Worm (Caenorhabditis elegans) whole organism, young adult: ENCODE data around the gene col-123.
A peak's percentile ranks its signal among the peaks of the same experiment; 100 is the strongest.

Experiments
- B0261.1 ChIP-seq: sonication (generic microtip); optimal IDR thresholded peaks from 2 replicates; lab custom pipeline; 2016; ENCODE audit warnings: mild to moderate bottlenecking, missing genetic modification characterization, moderate library complexity, missing compliant biosample characterization
- F23B12.7 ChIP-seq: sonication (generic microtip); optimal IDR thresholded peaks from 2 replicates; lab custom pipeline; 2017; ENCODE audit warnings: missing genetic modification characterization, mild to moderate bottlenecking, missing compliant biosample characterization, antibody characterized with exemption, moderate library complexity; ENCODE audit not compliant: insufficient read depth
- F37B4.10 ChIP-seq: fragments of 200-800 bp; sonication (Bioruptor generic); IDR thresholded peaks from 2 replicates; pipeline ENCODE4 v1.3.6; 2022; ENCODE audit warnings: missing genetic modification characterization, missing compliant biosample characterization
- F49E8.2 ChIP-seq: sonication (generic microtip); optimal IDR thresholded peaks from 3 replicates; lab custom pipeline; 2017; ENCODE audit warnings: missing genetic modification characterization, mild to moderate bottlenecking, missing compliant biosample characterization, antibody characterized with exemption, moderate library complexity; ENCODE audit not compliant: insufficient read depth
- F55B11.4 ChIP-seq: sonication (generic microtip); optimal IDR thresholded peaks from 2 replicates; lab custom pipeline; 2016; ENCODE audit warnings: missing compliant biosample characterization, missing genetic modification characterization, borderline replicate concordance; ENCODE audit not compliant: insufficient read depth
- K11D2.4 ChIP-seq: fragments of 200-800 bp; sonication (Bioruptor generic); IDR thresholded peaks from 2 replicates; pipeline ENCODE4 v1.3.6; 2022; ENCODE audit warnings: missing genetic modification reagents, missing genetic modification characterization, missing compliant biosample characterization
- K12H6.12 ChIP-seq: fragments of 200-800 bp; sonication (Bioruptor generic); optimal IDR thresholded peaks from 2 replicates; lab custom pipeline; 2018; ENCODE audit warnings: mild to moderate bottlenecking, missing genetic modification characterization, missing compliant biosample characterization
- T07F8.4 ChIP-seq: sonication (generic microtip); optimal IDR thresholded peaks from 2 replicates; lab custom pipeline; 2016; ENCODE audit warnings: mild to moderate bottlenecking, missing genetic modification characterization, moderate library complexity, missing compliant biosample characterization
- Y56A3A.18 ChIP-seq: fragments of 200-800 bp; sonication (Bioruptor generic); IDR thresholded peaks from 2 replicates; pipeline ENCODE4 v1.3.6; 2022; ENCODE audit warnings: missing genetic modification reagents, missing genetic modification characterization, missing compliant biosample characterization
- Y67H2A.10 ChIP-seq: fragments of 200-800 bp; sonication (Bioruptor generic); conservative IDR thresholded peaks from 2 replicates; pipeline ENCODE4 v1.3.6; 2022; ENCODE audit warnings: missing genetic modification reagents, missing genetic modification characterization, missing compliant biosample characterization
- Y79H2A.3 ChIP-seq: fragments of 200-800 bp; sonication (Bioruptor generic); conservative IDR thresholded peaks from 2 replicates; pipeline ENCODE4 v1.3.6; 2022; ENCODE audit warnings: missing genetic modification reagents, missing genetic modification characterization, missing compliant biosample characterization
- ZK185.1 ChIP-seq: sonication (generic microtip); optimal IDR thresholded peaks from 2 replicates; lab custom pipeline; 2016; ENCODE audit warnings: mild to moderate bottlenecking, missing genetic modification characterization, missing compliant biosample characterization; ENCODE audit not compliant: poor library complexity, severe bottlenecking
- akir-1 ChIP-seq: fragments of 200-800 bp; sonication (Bioruptor generic); optimal IDR thresholded peaks from 2 replicates; lab custom pipeline; 2018; ENCODE audit warnings: mild to moderate bottlenecking, missing genetic modification characterization, moderate library complexity, missing compliant biosample characterization
- ama-1 ChIP-seq, 3 experiments: fragments of 150-350 bp in 1 of 3; sonication (generic microtip) in 2 of 3; optimal IDR thresholded peaks; 2 replicates each; lab custom pipeline; 2014 to 2018; ENCODE audit warnings: missing biosample characterization in 2 of 3, missing genetic modification characterization in 2 of 3, missing genetic modification reagents in 2 of 3
- aptf-2 ChIP-seq: fragments of 200-800 bp; sonication (Bioruptor generic); conservative IDR thresholded peaks from 2 replicates; pipeline ENCODE4 v1.3.6; 2022; ENCODE audit warnings: missing genetic modification reagents, missing genetic modification characterization, missing compliant biosample characterization
- atf-7 ChIP-seq: sonication (generic microtip); optimal IDR thresholded peaks from 2 replicates; lab custom pipeline; 2017; ENCODE audit warnings: mild to moderate bottlenecking, missing genetic modification characterization, missing compliant biosample characterization
- attf-3 ChIP-seq: fragments of 200-800 bp; sonication (Bioruptor generic); conservative IDR thresholded peaks from 2 replicates; pipeline ENCODE4 v1.3.6; 2022; ENCODE audit warnings: missing genetic modification reagents, missing genetic modification characterization, missing compliant biosample characterization
- attf-5 ChIP-seq: fragments of 200-800 bp; sonication (Bioruptor generic); optimal IDR thresholded peaks from 2 replicates; lab custom pipeline; 2018; ENCODE audit warnings: mild to moderate bottlenecking, missing genetic modification characterization, missing compliant biosample characterization
- attf-6 ChIP-seq: fragments of 200-800 bp; sonication (Bioruptor generic); IDR thresholded peaks from 2 replicates; pipeline ENCODE4 v1.3.6; 2022; ENCODE audit warnings: missing genetic modification reagents, missing genetic modification characterization, missing compliant biosample characterization
- cebp-2 ChIP-seq: fragments of 200-800 bp; sonication (Bioruptor generic); IDR thresholded peaks from 2 replicates; pipeline ENCODE4 v1.3.6; 2022; ENCODE audit warnings: missing genetic modification characterization, missing compliant biosample characterization
- ceh-100 ChIP-seq: fragments of 200-800 bp; sonication (Bioruptor generic); IDR thresholded peaks from 2 replicates; pipeline ENCODE4 v1.3.6; 2022; ENCODE audit warnings: missing genetic modification reagents, missing genetic modification characterization, missing compliant biosample characterization
- ceh-27 ChIP-seq: fragments of 200-800 bp; sonication (Bioruptor generic); optimal IDR thresholded peaks from 2 replicates; lab custom pipeline; 2018; ENCODE audit warnings: mild to moderate bottlenecking, missing genetic modification characterization, moderate library complexity, missing compliant biosample characterization
- dox-1 ChIP-seq: fragments of 200-800 bp; sonication (Bioruptor generic); IDR thresholded peaks from 2 replicates; pipeline ENCODE4 v1.3.6; 2022; ENCODE audit warnings: missing genetic modification reagents, missing genetic modification characterization, missing compliant biosample characterization
- efl-1 ChIP-seq: fragments of 150-350 bp; optimal IDR thresholded peaks from 2 replicates; lab custom pipeline; 2014; ENCODE audit warnings: missing biosample characterization, missing genetic modification reagents, missing genetic modification characterization
- egrh-3 ChIP-seq: fragments of 200-800 bp; sonication (Bioruptor generic); IDR thresholded peaks from 2 replicates; pipeline ENCODE4 v1.3.6; 2022; ENCODE audit warnings: missing genetic modification reagents, missing genetic modification characterization, missing compliant biosample characterization
- gei-17 ChIP-seq: fragments of 200-800 bp; sonication (Bioruptor generic); optimal IDR thresholded peaks from 2 replicates; lab custom pipeline; 2018; ENCODE audit warnings: mild to moderate bottlenecking, missing genetic modification characterization, missing compliant biosample characterization
- hlh-26 ChIP-seq: fragments of 200-800 bp; sonication (Bioruptor generic); conservative IDR thresholded peaks from 2 replicates; pipeline ENCODE4 v1.3.6; 2022; ENCODE audit warnings: missing genetic modification reagents, missing genetic modification characterization, missing compliant biosample characterization
- lin-35 ChIP-seq, 3 experiments: fragments of 150-350 bp in 2 of 3; sonication (generic microtip) in 1 of 3; optimal IDR thresholded peaks; 2 replicates each; lab custom pipeline; 2014 to 2018; ENCODE audit warnings: missing biosample characterization in 3 of 3, missing genetic modification characterization in 3 of 3, missing genetic modification reagents in 3 of 3
- madf-3 ChIP-seq: fragments of 200-800 bp; sonication (Bioruptor generic); IDR thresholded peaks from 2 replicates; pipeline ENCODE4 v1.3.6; 2022; ENCODE audit warnings: missing genetic modification reagents, missing genetic modification characterization, missing compliant biosample characterization
- mcd-1 ChIP-seq: fragments of 200-800 bp; sonication (Bioruptor generic); IDR thresholded peaks from 2 replicates; pipeline ENCODE4 v1.3.6; 2022; ENCODE audit warnings: missing genetic modification reagents, missing genetic modification characterization, missing compliant biosample characterization
- nhr-120 ChIP-seq: fragments of 200-800 bp; sonication (Bioruptor generic); IDR thresholded peaks from 2 replicates; pipeline ENCODE4 v1.3.6; 2022; ENCODE audit warnings: missing genetic modification characterization, missing compliant biosample characterization
- nhr-179 ChIP-seq: sonication (generic microtip); optimal IDR thresholded peaks from 2 replicates; lab custom pipeline; 2016; ENCODE audit warnings: mild to moderate bottlenecking, missing genetic modification characterization, missing compliant biosample characterization
- nhr-80 ChIP-seq: sonication (generic microtip); optimal IDR thresholded peaks from 2 replicates; lab custom pipeline; 2016; ENCODE audit warnings: missing genetic modification characterization, missing compliant biosample characterization
- pbrm-1 ChIP-seq: fragments of 200-800 bp; sonication (Bioruptor generic); IDR thresholded peaks from 2 replicates; pipeline ENCODE4 v1.3.6; 2022; ENCODE audit warnings: missing genetic modification reagents, missing genetic modification characterization, missing compliant biosample characterization
- pha-4 ChIP-seq: fragments of 150-350 bp; sonication (generic microtip); optimal IDR thresholded peaks from 2 replicates; lab custom pipeline; 2014; ENCODE audit warnings: missing biosample characterization, missing genetic modification reagents, missing genetic modification characterization
- sea-2 ChIP-seq: fragments of 200-800 bp; sonication (Bioruptor generic); IDR thresholded peaks from 2 replicates; pipeline ENCODE4 v1.3.6; 2022; ENCODE audit warnings: missing genetic modification characterization, missing compliant biosample characterization
- snpc-4 ChIP-seq, 5 experiments: fragments of 150-350 bp in 1 of 5; sonication (generic microtip) in 4 of 5; optimal IDR thresholded peaks; 2 replicates each; lab custom pipeline; 2014 to 2018; ENCODE audit warnings: missing genetic modification characterization in 5 of 5, missing biosample characterization in 3 of 5, antibody characterized with exemption in 2 of 5, mild to moderate bottlenecking in 2 of 5, missing compliant biosample characterization in 2 of 5, missing genotype in 2 of 5, moderate library complexity in 2 of 5, missing genetic modification reagents in 1 of 5
- tbx-9 ChIP-seq: sonication (generic microtip); optimal IDR thresholded peaks from 2 replicates; lab custom pipeline; 2016; ENCODE audit warnings: borderline replicate concordance, missing genetic modification characterization, inconsistent platforms, missing compliant biosample characterization
- zfh-2 ChIP-seq: fragments of 200-800 bp; sonication (Bioruptor generic); conservative IDR thresholded peaks from 2 replicates; pipeline ENCODE4 v1.3.6; 2022; ENCODE audit warnings: missing genetic modification reagents, missing genetic modification characterization, missing compliant biosample characterization
- ztf-3 ChIP-seq: fragments of 200-800 bp; sonication (Bioruptor generic); optimal IDR thresholded peaks from 2 replicates; lab custom pipeline; 2018; ENCODE audit warnings: mild to moderate bottlenecking, missing genetic modification characterization, missing compliant biosample characterization

The col-123 gene

DNA sequence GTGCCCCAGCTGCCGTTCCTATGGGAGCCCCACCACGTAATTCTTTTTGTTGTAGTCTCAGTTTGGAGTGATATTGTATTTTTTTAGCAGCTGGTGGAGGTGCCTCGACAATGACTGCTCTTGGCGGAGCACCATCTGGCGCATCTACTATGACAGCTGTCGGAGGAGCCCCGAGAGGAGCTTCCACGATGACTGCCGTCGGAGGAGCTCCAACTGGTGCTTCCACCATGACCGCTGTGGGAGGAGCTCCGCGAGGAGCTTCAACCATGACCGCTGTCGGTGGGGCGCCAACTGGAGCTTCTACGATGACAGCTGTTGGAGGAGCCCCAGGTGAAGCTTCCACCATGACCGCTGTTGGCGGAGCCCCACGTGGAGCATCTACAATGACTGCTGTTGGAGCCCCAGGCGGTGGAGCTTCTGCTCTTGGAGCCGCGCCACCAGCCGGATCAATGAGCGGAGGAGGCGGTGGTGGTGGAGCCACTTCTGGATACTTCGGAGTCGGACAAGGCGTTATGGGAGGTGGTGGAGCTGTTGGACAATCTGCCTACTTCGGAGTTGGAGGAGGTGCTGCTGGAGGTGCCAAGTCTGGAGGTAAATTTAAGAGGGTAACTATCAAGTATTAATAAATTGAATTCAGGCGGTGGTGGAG lies 31.2 kb downstream of the col-123 start:
- TF ChIP-seq T07F8.4 (tag; lab: Kevin White, UChicago) (no peak), attf-3 (no peak), zfh-2 (GFP tag; lab: Robert Waterston, UW) (peak; percentile 76), efl-1 (GFP tag; lab: Kevin White, UChicago) (no peak), hlh-26 (0 out of 2 replicates have a peak, but pooled peaks have one; percentile 24), nhr-120 (0 out of 2 replicates have a peak, but pooled peaks have one; percentile 9), madf-3 (GFP tag; lab: Robert Waterston, UW) (0 out of 2 replicates have a peak, but pooled peaks have one; percentile 2), Y56A3A.18 (GFP tag; lab: Robert Waterston, UW) (0 out of 2 replicates have a peak, but pooled peaks have one; percentile 20), ztf-3 (GFP tag; lab: Kevin White, UChicago) (no peak), mcd-1 (GFP tag; lab: Robert Waterston, UW) (0 out of 2 replicates have a peak, but pooled peaks have one; percentile 5), nhr-179 (no peak), Y79H2A.3 (GFP tag; lab: Robert Waterston, UW) (no peak), egrh-3 (GFP tag; lab: Robert Waterston, UW) (peak; percentile 73), ama-1 (optimal IDR thresholded peaks at IDR 0.05; lab: Kevin White, UChicago) (no peak), ama-1 (GFP tag; optimal IDR thresholded peaks at IDR 0.05; lab: Kevin White, UChicago) (no peak)

DNA sequence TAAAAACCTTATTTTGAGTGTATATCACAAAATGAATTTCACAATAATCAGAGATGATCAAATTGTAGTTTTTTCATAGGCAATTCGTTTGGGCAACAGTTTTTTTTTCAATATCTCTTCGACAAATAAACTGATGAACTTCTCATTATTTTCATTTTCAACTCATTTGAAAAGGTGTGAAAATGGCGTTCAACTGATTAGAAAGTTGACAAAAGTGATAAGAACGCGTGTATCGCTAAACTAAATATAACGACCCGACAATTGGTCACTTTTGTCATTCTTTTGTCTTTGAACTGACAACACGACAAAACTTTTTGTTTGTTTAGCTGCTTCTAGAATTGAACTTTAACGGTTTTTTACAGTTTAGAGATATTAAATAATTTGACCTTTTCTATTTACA lies 33.2 kb downstream of the col-123 start:
- peak; percentile 28 for TF ChIP-seq nhr-80 (tag; lab: Kevin White, UChicago)
- no peak for TF ChIP-seq Y67H2A.10 (GFP tag; lab: Robert Waterston, UW)
- TF ChIP-seq F49E8.2, result no peak
- no peak for TF ChIP-seq K12H6.12 (tag; lab: Kevin White, UChicago)
- no peak for TF ChIP-seq akir-1

DNA sequence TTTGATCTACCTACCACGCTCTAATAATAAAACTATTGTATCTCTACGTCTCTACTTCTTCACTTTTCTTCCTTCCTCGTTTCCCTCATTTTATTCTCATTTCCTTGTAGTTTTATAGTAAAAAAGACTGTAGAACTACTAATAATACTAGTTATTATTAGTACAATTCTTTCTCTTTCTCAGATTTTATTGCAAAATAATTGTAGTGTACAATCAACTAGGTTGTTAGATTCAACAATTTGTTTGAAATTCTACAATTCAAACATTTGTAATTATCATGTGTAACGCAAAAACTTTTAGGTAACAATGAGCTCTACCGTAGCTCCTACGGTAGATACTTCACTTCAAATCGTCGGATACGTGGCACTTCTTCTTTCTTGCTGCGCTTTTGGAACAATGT lies 34.0 kb downstream of the col-123 start, which contains the start of gene K07F5.12:
Gene K07F5.12, plus strand, starts transcription at position 301 of the 400 bp plus-strand sequence.
- TF ChIP-seq gei-17 (GFP tag; lab: Kevin White, UChicago) (no peak), nhr-80 (tag; lab: Kevin White, UChicago) (no peak), Y67H2A.10 (GFP tag; lab: Robert Waterston, UW) (no peak)

DNA sequence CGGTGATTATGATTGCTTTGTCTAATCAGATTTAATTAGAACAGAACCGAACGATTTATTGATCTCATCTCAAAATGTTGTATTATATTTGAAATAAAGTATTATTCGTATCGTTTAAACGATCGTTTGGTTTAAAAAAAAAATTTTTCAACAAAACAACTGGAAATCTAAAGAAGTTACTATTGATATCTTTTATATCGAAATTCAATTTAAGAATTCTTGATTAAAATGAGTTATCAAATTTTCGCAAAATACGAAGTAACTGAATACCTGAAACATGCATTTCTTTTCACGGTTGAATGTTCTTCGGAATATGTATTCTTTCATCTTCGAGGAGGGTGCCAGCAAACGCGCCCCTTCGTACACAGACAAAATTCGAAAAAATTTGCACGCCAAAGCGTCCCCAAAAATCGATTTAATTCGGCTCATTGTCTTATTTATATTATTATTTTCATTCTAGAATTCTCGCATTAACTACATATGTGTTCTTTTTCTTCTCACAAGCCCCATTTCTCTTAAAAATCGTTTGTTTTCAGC lies 36.3 kb downstream of the col-123 start, which contains the start of gene npp-1:
Gene npp-1, plus strand, starts transcription at position 537 of the 537 bp plus-strand sequence.
- TF ChIP-seq ZK185.1 (tag; lab: Kevin White, UChicago), result no peak
- no peak for TF ChIP-seq atf-7 (tag; lab: Kevin White, UChicago)
- no peak for TF ChIP-seq cebp-2 (GFP tag; lab: Robert Waterston, UW)
- no peak for TF ChIP-seq K11D2.4 (GFP tag; lab: Robert Waterston, UW)
- TF ChIP-seq mcd-1 (GFP tag; lab: Robert Waterston, UW), result peak; percentile 69
- TF ChIP-seq nhr-80 (tag; lab: Kevin White, UChicago), result peak; percentile 20
- TF ChIP-seq aptf-2, result no peak
- TF ChIP-seq F37B4.10 (GFP tag; lab: Robert Waterston, UW), result no peak
- TF ChIP-seq attf-6 (GFP tag; lab: Robert Waterston, UW), result no peak
- TF ChIP-seq B0261.1 (tag; lab: Kevin White, UChicago), result no peak
- TF ChIP-seq F55B11.4, result no peak
- TF ChIP-seq ztf-3 (GFP tag; lab: Kevin White, UChicago), result no peak
- no peak for TF ChIP-seq pbrm-1 (GFP tag; lab: Robert Waterston, UW)
- peak; percentile 63 for TF ChIP-seq attf-5 (GFP tag; lab: Kevin White, UChicago)
- no peak for TF ChIP-seq dox-1 (GFP tag; lab: Robert Waterston, UW)
- TF ChIP-seq ceh-27, result peak; percentile 9
- no peak for TF ChIP-seq sea-2
- TF ChIP-seq pha-4 (tag; lab: Kevin White, UChicago), result no peak
- no peak for TF ChIP-seq Y56A3A.18 (GFP tag; lab: Robert Waterston, UW)
- TF ChIP-seq tbx-9 (tag; lab: Kevin White, UChicago), result no peak
- TF ChIP-seq snpc-4 (GFP tag; optimal IDR thresholded peaks at IDR 0.05; lab: Kevin White, UChicago), result no peak
- TF ChIP-seq snpc-4 (tag; optimal IDR thresholded peaks at IDR 0.05; lab: Kevin White, UChicago), result peak in 1 of 4 experiments; percentile 7
- TF ChIP-seq F23B12.7 (tag; lab: Kevin White, UChicago), result peak; percentile 18
- TF ChIP-seq ceh-100, result peak; percentile 83
- no peak for TF ChIP-seq attf-3
- TF ChIP-seq lin-35 (GFP tag; optimal IDR thresholded peaks at IDR 0.05; lab: Kevin White, UChicago), result no peak
